Worm (Caenorhabditis elegans): Measurements from ENCODE around the gene Y53G8AR.8.
A peak's percentile ranks its signal among the peaks of the same experiment; 100 is the strongest.

The Y53G8AR.8 gene

ce11 chrIII:3308940-3309339 is 14.8 kb upstream of the Y53G8AR.8 start:
- TF ChIP-seq fos-1 (tag; optimal IDR thresholded peaks at IDR 0.05) (no peak), nhr-25 (tag; optimal IDR thresholded peaks at IDR 0.05) (no peak), nhr-77 (tag; optimal IDR thresholded peaks at IDR 0.05) (no peak), nhr-12 (tag; optimal IDR thresholded peaks at IDR 0.05) (no peak), mml-1 (tag; optimal IDR thresholded peaks at IDR 0.05) (no peak), fkh-10 (GFP tag; optimal IDR thresholded peaks at IDR 0.05) (no peak), nhr-237 (tag; optimal IDR thresholded peaks at IDR 0.05) (no peak), elt-1 (tag; optimal IDR thresholded peaks at IDR 0.05) (no peak), eor-1 (tag; optimal IDR thresholded peaks at IDR 0.05) (no peak), ceh-82 (tag; optimal IDR thresholded peaks at IDR 0.05) (no peak), ztf-11 (tag; optimal IDR thresholded peaks at IDR 0.05) (no peak), nfya-1 (tag; optimal IDR thresholded peaks at IDR 0.05; ENCODE audit: insufficient read depth) (peak; percentile 36), fkh-2 (tag; optimal IDR thresholded peaks at IDR 0.05) (no peak), pqm-1 (tag; optimal IDR thresholded peaks at IDR 0.05) (no peak), R02D3.7 (tag; optimal IDR thresholded peaks at IDR 0.05) (no peak), snpc-4 (tag; optimal IDR thresholded peaks at IDR 0.05) (no peak), aly-2 (tag; optimal IDR thresholded peaks at IDR 0.05) (no peak), ZK546.5 (tag; optimal IDR thresholded peaks at IDR 0.05) (no peak), pha-4 (tag; optimal IDR thresholded peaks at IDR 0.05) (peak; percentile 59), ceh-9 (tag; optimal IDR thresholded peaks at IDR 0.05) (no peak), mdl-1 (tag; optimal IDR thresholded peaks at IDR 0.05) (no peak), ceh-16 (tag; optimal IDR thresholded peaks at IDR 0.05) (no peak), egl-5 (tag; optimal IDR thresholded peaks at IDR 0.05) (peak; percentile 10), elt-3 (tag; optimal IDR thresholded peaks at IDR 0.05) (no peak), nhr-28 (tag; optimal IDR thresholded peaks at IDR 0.05) (no peak), jun-1 (tag; optimal IDR thresholded peaks at IDR 0.05) (no peak), nhr-23 (tag; optimal IDR thresholded peaks at IDR 0.05) (peak; percentile 26), elt-2 (tag; optimal IDR thresholded peaks at IDR 0.05) (no peak), ztf-4 (tag; optimal IDR thresholded peaks at IDR 0.05) (no peak), hmg-11 (tag; optimal IDR thresholded peaks at IDR 0.05) (peak; percentile 37), sea-2 (GFP tag; optimal IDR thresholded peaks at IDR 0.05) (no peak), nhr-11 (tag; optimal IDR thresholded peaks at IDR 0.05) (no peak), egl-27 (tag; optimal IDR thresholded peaks at IDR 0.05) (no peak), daf-12 (tag; optimal IDR thresholded peaks at IDR 0.05) (no peak), skn-1 (tag; optimal IDR thresholded peaks at IDR 0.05) (no peak), nhr-67 (tag; optimal IDR thresholded peaks at IDR 0.05) (no peak)

ce11 chrIII:3307379-3307778 is 13.2 kb upstream of the Y53G8AR.8 start:
- no peak for TF ChIP-seq nfya-1 (tag; optimal IDR thresholded peaks at IDR 0.05; ENCODE audit: insufficient read depth)
- peak; percentile 97 for TF ChIP-seq pha-4 (tag; optimal IDR thresholded peaks at IDR 0.05)

ce11 chrIII:3306322-3306721 is 12.2 kb upstream of the Y53G8AR.8 start:
- TF ChIP-seq nhr-28 (tag; optimal IDR thresholded peaks at IDR 0.05) (no peak), aly-2 (tag; optimal IDR thresholded peaks at IDR 0.05) (no peak), jun-1 (tag; optimal IDR thresholded peaks at IDR 0.05) (peak; percentile 58), nhr-43 (tag; optimal IDR thresholded peaks at IDR 0.05; ENCODE audit: poor library complexity, severe bottlenecking) (no peak), skn-1 (tag; optimal IDR thresholded peaks at IDR 0.05) (no peak), pqm-1 (tag; optimal IDR thresholded peaks at IDR 0.05) (peak; percentile 33), unc-39 (tag; optimal IDR thresholded peaks at IDR 0.05) (no peak), fos-1 (tag; optimal IDR thresholded peaks at IDR 0.05) (peak; percentile 41), pha-4 (tag; optimal IDR thresholded peaks at IDR 0.05) (peak; percentile 86), elt-2 (tag; optimal IDR thresholded peaks at IDR 0.05) (no peak), ceh-28 (tag; optimal IDR thresholded peaks at IDR 0.05) (no peak), nhr-76 (tag; optimal IDR thresholded peaks at IDR 0.05) (no peak), fkh-2 (tag; optimal IDR thresholded peaks at IDR 0.05) (no peak)

ce11 chrIII:3304554-3304953 is 10.4 kb upstream of the Y53G8AR.8 start:
- peak; percentile 47 for TF ChIP-seq nfya-1 (tag; optimal IDR thresholded peaks at IDR 0.05; ENCODE audit: insufficient read depth)
- no peak for TF ChIP-seq lsy-12 (tag; optimal IDR thresholded peaks at IDR 0.05)
- no peak for TF ChIP-seq nhr-77 (tag; optimal IDR thresholded peaks at IDR 0.05)
- TF ChIP-seq egl-5 (tag; optimal IDR thresholded peaks at IDR 0.05) = peak; percentile 71
- no peak for TF ChIP-seq zag-1 (tag; optimal IDR thresholded peaks at IDR 0.05)
- no peak for TF ChIP-seq ceh-16 (tag; optimal IDR thresholded peaks at IDR 0.05)
- TF ChIP-seq R02D3.7 (tag; optimal IDR thresholded peaks at IDR 0.05) = no peak
- no peak for TF ChIP-seq nhr-43 (tag; optimal IDR thresholded peaks at IDR 0.05; ENCODE audit: poor library complexity, severe bottlenecking)
- peak; percentile 51 for TF ChIP-seq lin-39 (tag; optimal IDR thresholded peaks at IDR 0.05)
- no peak for TF ChIP-seq mdl-1 (tag; optimal IDR thresholded peaks at IDR 0.05)
- no peak for TF ChIP-seq nhr-12 (tag; optimal IDR thresholded peaks at IDR 0.05)
- TF ChIP-seq lin-15B (tag; optimal IDR thresholded peaks at IDR 0.05) = no peak
- TF ChIP-seq snpc-4 (tag; optimal IDR thresholded peaks at IDR 0.05) = no peak
- no peak for TF ChIP-seq fkh-10 (GFP tag; optimal IDR thresholded peaks at IDR 0.05)

All from whole organism, L3 larva.